Fruit fly (Drosophila melanogaster) Kc167 (cell line): ENCODE data around the gene Zip88E.

ENCODE experiments used
- h ChIP-seq: fragments of >200 bp; optimal IDR thresholded peaks from 3 replicates; lab custom pipeline; 2018; ENCODE audit warnings: missing external identifiers
- insv ChIP-seq: fragments of >200 bp; optimal IDR thresholded peaks from 3 replicates; lab custom pipeline; 2018; ENCODE audit warnings: missing external identifiers
- ttk ChIP-seq: sonication (Bioruptor generic); optimal IDR thresholded peaks from 2 replicates; lab custom pipeline; 2017; ENCODE audit warnings: missing external identifiers

- no peak for TF ChIP-seq insv (lab: Kevin White, UChicago)
- TF ChIP-seq h, result no peak
- no peak for TF ChIP-seq ttk (lab: Kevin White, UChicago)
Observed at dm6 chr3R:15222973-15223372, 45.5 kb upstream of the Zip88E start, which contains the start of gene Polr2G.
